Fruit fly (Drosophila melanogaster) whole organism, embryonic: ENCODE results near the gene Ndfip.
A peak's percentile ranks its signal among the peaks of the same experiment; 100 is the strongest.

Experiments
- Blimp-1 ChIP-seq: fragments of 200-800 bp; sonication (Bioruptor generic); optimal IDR thresholded peaks from 3 replicates; lab custom pipeline; 2018; ENCODE audit warnings: missing biosample characterization, missing genetic modification characterization, mild to moderate bottlenecking, moderate library complexity, missing genetic modification reagents
- CG10366 ChIP-seq: fragments of 200-800 bp; sonication (Bioruptor generic); IDR thresholded peaks from 2 replicates; pipeline ENCODE4 v1.3.6; 2022; ENCODE audit warnings: missing biosample characterization, missing genetic modification characterization
- CG10959 ChIP-seq: fragments of 200-800 bp; sonication (Bioruptor generic); IDR thresholded peaks from 2 replicates; pipeline ENCODE4 v1.3.6; 2022; ENCODE audit warnings: missing biosample characterization, missing genetic modification characterization
- CG11093 ChIP-seq: fragments of 200-800 bp; sonication (Bioruptor generic); IDR thresholded peaks from 3 replicates; pipeline ENCODE4 v1.3.6; 2022; ENCODE audit warnings: missing biosample characterization, missing genetic modification characterization
- CG11504 ChIP-seq: fragments of 200-800 bp; sonication (Bioruptor generic); optimal IDR thresholded peaks from 3 replicates; lab custom pipeline; 2019; ENCODE audit warnings: missing biosample characterization, mild to moderate bottlenecking, missing genetic modification characterization, moderate library complexity
- CG12659 ChIP-seq: fragments of 200-800 bp; sonication (Bioruptor generic); optimal IDR thresholded peaks from 3 replicates; lab custom pipeline; 2017; ENCODE audit warnings: mild to moderate bottlenecking, missing biosample characterization, missing genetic modification reagents, missing genetic modification characterization
- CG13894 ChIP-seq: fragments of 200-800 bp; sonication (Bioruptor generic); optimal IDR thresholded peaks from 3 replicates; lab custom pipeline; 2018; ENCODE audit warnings: missing biosample characterization, mild to moderate bottlenecking, missing genetic modification characterization, moderate library complexity
- CG14667 ChIP-seq: fragments of 200-800 bp; sonication (Bioruptor generic); IDR thresholded peaks from 2 replicates; pipeline ENCODE4 v1.3.6; 2022; ENCODE audit warnings: missing biosample characterization, missing genetic modification characterization
- CG17612 ChIP-seq: fragments of 200-800 bp; sonication (Bioruptor generic); IDR thresholded peaks from 2 replicates; pipeline ENCODE4 v1.3.6; 2022; ENCODE audit warnings: missing biosample characterization, missing genetic modification characterization
- CG18011 ChIP-seq: fragments of 200-800 bp; sonication (Bioruptor generic); optimal IDR thresholded peaks from 2 replicates; lab custom pipeline; 2017; ENCODE audit warnings: missing biosample characterization, missing genetic modification characterization, mild to moderate bottlenecking, moderate library complexity, missing genotype
- CG18764 ChIP-seq: fragments of 200-800 bp; sonication (Bioruptor generic); optimal IDR thresholded peaks from 3 replicates; lab custom pipeline; 2016; ENCODE audit warnings: missing biosample characterization, missing genetic modification characterization
- CG2116 ChIP-seq: fragments of 200-800 bp; sonication (Bioruptor generic); optimal IDR thresholded peaks from 3 replicates; lab custom pipeline; 2018; ENCODE audit warnings: missing biosample characterization, mild to moderate bottlenecking, missing genetic modification characterization
- CG2712 ChIP-seq: fragments of 200-800 bp; optimal IDR thresholded peaks from 3 replicates; lab custom pipeline; 2019; ENCODE audit warnings: missing biosample characterization, mild to moderate bottlenecking, missing genetic modification characterization, moderate library complexity
- CG30403 ChIP-seq: fragments of 200-800 bp; sonication (Bioruptor generic); optimal IDR thresholded peaks from 3 replicates; lab custom pipeline; 2016; ENCODE audit warnings: missing biosample characterization, missing genetic modification characterization
- CG34422 ChIP-seq: fragments of 200-800 bp; sonication (Bioruptor generic); IDR thresholded peaks from 3 replicates; pipeline ENCODE4 v1.3.6; 2022; ENCODE audit warnings: missing biosample characterization, missing genetic modification characterization
- CG4424 ChIP-seq: fragments of 200-800 bp; sonication (Bioruptor generic); optimal IDR thresholded peaks from 3 replicates; lab custom pipeline; 2016; ENCODE audit warnings: missing biosample characterization, missing genetic modification characterization
- CG4730 ChIP-seq: fragments of 200-800 bp; sonication (Bioruptor generic); IDR thresholded peaks from 2 replicates; pipeline ENCODE4 v1.3.6; 2022; ENCODE audit warnings: missing biosample characterization, missing genetic modification characterization
- CG6791 ChIP-seq: fragments of 200-800 bp; sonication (Bioruptor generic); IDR thresholded peaks from 3 replicates; pipeline ENCODE4 v1.3.6; 2022; ENCODE audit warnings: missing biosample characterization, missing genetic modification characterization; ENCODE audit not compliant: partially characterized antibody
- CG9437 ChIP-seq: fragments of 200-800 bp; sonication (Bioruptor generic); optimal IDR thresholded peaks from 2 replicates; lab custom pipeline; 2018; ENCODE audit warnings: missing biosample characterization, mild to moderate bottlenecking, missing genetic modification characterization
- CG9727 ChIP-seq: fragments of 200-800 bp; sonication (Bioruptor generic); optimal IDR thresholded peaks from 3 replicates; lab custom pipeline; 2017; ENCODE audit warnings: missing biosample characterization, mild to moderate bottlenecking, missing genetic modification characterization
- CHES-1-like ChIP-seq: fragments of 200-800 bp; sonication (Bioruptor generic); optimal IDR thresholded peaks from 2 replicates; lab custom pipeline; 2016; ENCODE audit warnings: missing biosample characterization, missing genetic modification characterization
- CrebB ChIP-seq: fragments of 200-800 bp; sonication (Bioruptor generic); optimal IDR thresholded peaks from 3 replicates; lab custom pipeline; 2018; ENCODE audit warnings: missing biosample characterization, mild to moderate bottlenecking, missing genetic modification characterization
- D19B ChIP-seq: fragments of 200-800 bp; sonication (Bioruptor generic); optimal IDR thresholded peaks from 2 replicates; lab custom pipeline; 2017; ENCODE audit warnings: missing biosample characterization, mild to moderate bottlenecking, missing genetic modification characterization
- Dll ChIP-seq: fragments of 200-800 bp; sonication (Bioruptor generic); IDR thresholded peaks from 4 replicates; pipeline ENCODE4 v1.3.6; 2022; ENCODE audit warnings: missing biosample characterization, missing genetic modification characterization; ENCODE audit not compliant: partially characterized antibody
- H15 ChIP-seq: fragments of 200-800 bp; sonication (Bioruptor generic); IDR thresholded peaks from 3 replicates; pipeline ENCODE4 v1.3.6; 2022; ENCODE audit warnings: missing biosample characterization, missing genetic modification characterization
- H2.0 ChIP-seq: fragments of 200-800 bp; sonication (Bioruptor generic); IDR thresholded peaks from 2 replicates; pipeline ENCODE4 v1.3.6; 2022; ENCODE audit warnings: missing biosample characterization, missing genetic modification characterization
- HHEX ChIP-seq: fragments of 200-800 bp; sonication (Bioruptor generic); optimal IDR thresholded peaks from 3 replicates; lab custom pipeline; 2017; ENCODE audit warnings: missing biosample characterization, mild to moderate bottlenecking, missing genetic modification characterization, missing genetic modification reagents
- HLHmδ ChIP-seq: fragments of 200-800 bp; sonication (Bioruptor generic); optimal IDR thresholded peaks from 2 replicates; lab custom pipeline; 2018; ENCODE audit warnings: missing biosample characterization, mild to moderate bottlenecking, missing genetic modification characterization, moderate library complexity
- HmgD ChIP-seq: fragments of 200-800 bp; sonication (Bioruptor generic); optimal IDR thresholded peaks from 3 replicates; lab custom pipeline; 2016; ENCODE audit warnings: missing biosample characterization, missing genetic modification characterization
- Hmr ChIP-seq: fragments of 200-800 bp; sonication (Bioruptor generic); optimal IDR thresholded peaks from 3 replicates; lab custom pipeline; 2017; ENCODE audit warnings: mild to moderate bottlenecking, missing biosample characterization, missing genetic modification reagents, missing genetic modification characterization
- Meics ChIP-seq: fragments of 200-800 bp; sonication (Bioruptor generic); optimal IDR thresholded peaks from 2 replicates; lab custom pipeline; 2017; ENCODE audit warnings: missing biosample characterization, mild to moderate bottlenecking, missing genetic modification characterization
- Mrtf ChIP-seq: fragments of 200-800 bp; sonication (Bioruptor generic); IDR thresholded peaks from 3 replicates; pipeline ENCODE4 v1.3.6; 2022; ENCODE audit warnings: missing biosample characterization, missing genetic modification characterization
- Oaz ChIP-seq: fragments of 200-800 bp; sonication (Bioruptor generic); IDR thresholded peaks from 2 replicates; pipeline ENCODE4 v1.3.6; 2022; ENCODE audit warnings: missing biosample characterization, missing genetic modification characterization
- Spps ChIP-seq: fragments of 200-800 bp; sonication (Bioruptor generic); optimal IDR thresholded peaks from 2 replicates; lab custom pipeline; 2018; ENCODE audit warnings: missing biosample characterization, mild to moderate bottlenecking, missing genetic modification characterization
- abd-A ChIP-seq: fragments of 200-800 bp; sonication (Bioruptor generic); optimal IDR thresholded peaks from 3 replicates; lab custom pipeline; 2019; ENCODE audit warnings: missing biosample characterization, mild to moderate bottlenecking, missing genetic modification characterization, moderate library complexity
- dm ChIP-seq: fragments of 200-800 bp; sonication (Bioruptor generic); optimal IDR thresholded peaks from 3 replicates; lab custom pipeline; 2016; ENCODE audit warnings: missing biosample characterization, missing genetic modification characterization
- fd64A ChIP-seq: fragments of 200-800 bp; sonication (Bioruptor generic); optimal IDR thresholded peaks from 3 replicates; lab custom pipeline; 2018; ENCODE audit warnings: missing biosample characterization, mild to moderate bottlenecking, missing genetic modification characterization
- h ChIP-seq: fragments of >200 bp; optimal IDR thresholded peaks from 2 replicates; lab custom pipeline; 2017
- kah ChIP-seq: fragments of 200-800 bp; sonication (Bioruptor generic); optimal IDR thresholded peaks from 2 replicates; lab custom pipeline; 2018; ENCODE audit warnings: missing biosample characterization, mild to moderate bottlenecking, missing genetic modification characterization
- kay ChIP-seq: fragments of 200-800 bp; sonication (Bioruptor generic); optimal IDR thresholded peaks from 2 replicates; lab custom pipeline; 2016; ENCODE audit warnings: missing biosample characterization, missing genetic modification characterization
- lbe ChIP-seq: fragments of 200-800 bp; sonication (Bioruptor generic); optimal IDR thresholded peaks from 2 replicates; lab custom pipeline; 2016; ENCODE audit warnings: missing biosample characterization, mild to moderate bottlenecking, missing genetic modification characterization
- mld ChIP-seq: fragments of 200-800 bp; sonication (Bioruptor generic); IDR thresholded peaks from 3 replicates; pipeline ENCODE4 v1.3.6; 2022; ENCODE audit warnings: missing biosample characterization, missing genetic modification characterization; ENCODE audit not compliant: partially characterized antibody
- pb ChIP-seq: fragments of 200-800 bp; sonication (Bioruptor generic); optimal IDR thresholded peaks from 3 replicates; lab custom pipeline; 2016; ENCODE audit warnings: missing biosample characterization, missing genetic modification characterization
- rib ChIP-seq: fragments of 200-800 bp; sonication (Bioruptor generic); IDR thresholded peaks from 2 replicates; pipeline ENCODE4 v1.3.6; 2022; ENCODE audit warnings: missing biosample characterization, missing genetic modification characterization
- salm ChIP-seq: fragments of 200-800 bp; sonication (Bioruptor generic); optimal IDR thresholded peaks from 2 replicates; lab custom pipeline; 2018; ENCODE audit warnings: missing biosample characterization, mild to moderate bottlenecking, missing genetic modification characterization
- sna ChIP-seq: fragments of 200-800 bp; sonication (Bioruptor generic); IDR thresholded peaks from 2 replicates; pipeline ENCODE4 v1.3.6; 2022; ENCODE audit warnings: missing biosample characterization, missing genetic modification characterization; ENCODE audit not compliant: partially characterized antibody
- ssp ChIP-seq: fragments of 200-800 bp; sonication (Bioruptor generic); IDR thresholded peaks from 2 replicates; pipeline ENCODE4 v1.3.6; 2022; ENCODE audit warnings: missing biosample characterization, missing genetic modification characterization
- stc ChIP-seq: fragments of 200-800 bp; sonication (Bioruptor generic); IDR thresholded peaks from 2 replicates; pipeline ENCODE4 v1.3.6; 2022; ENCODE audit warnings: missing biosample characterization, missing genetic modification characterization
- zfh1 ChIP-seq: fragments of 200-800 bp; sonication (Bioruptor generic); IDR thresholded peaks from 3 replicates; pipeline ENCODE4 v1.3.6; 2022; ENCODE audit warnings: missing biosample characterization, missing genetic modification characterization

Gene Ndfip

dm6 chr3L:17613292-17613734 lies 40.8 kb downstream of the Ndfip start (continued):
- TF ChIP-seq stc (GFP tag; lab: Robert Waterston, UW) (0 out of 2 replicates have a peak, but pooled peaks have one; percentile 4), CG11504 (tag; lab: Kevin White, UChicago) (peak; percentile 39), Hmr (peak; percentile 18), Meics (GFP tag; lab: Kevin White, UChicago) (peak; percentile 36)

DNA sequence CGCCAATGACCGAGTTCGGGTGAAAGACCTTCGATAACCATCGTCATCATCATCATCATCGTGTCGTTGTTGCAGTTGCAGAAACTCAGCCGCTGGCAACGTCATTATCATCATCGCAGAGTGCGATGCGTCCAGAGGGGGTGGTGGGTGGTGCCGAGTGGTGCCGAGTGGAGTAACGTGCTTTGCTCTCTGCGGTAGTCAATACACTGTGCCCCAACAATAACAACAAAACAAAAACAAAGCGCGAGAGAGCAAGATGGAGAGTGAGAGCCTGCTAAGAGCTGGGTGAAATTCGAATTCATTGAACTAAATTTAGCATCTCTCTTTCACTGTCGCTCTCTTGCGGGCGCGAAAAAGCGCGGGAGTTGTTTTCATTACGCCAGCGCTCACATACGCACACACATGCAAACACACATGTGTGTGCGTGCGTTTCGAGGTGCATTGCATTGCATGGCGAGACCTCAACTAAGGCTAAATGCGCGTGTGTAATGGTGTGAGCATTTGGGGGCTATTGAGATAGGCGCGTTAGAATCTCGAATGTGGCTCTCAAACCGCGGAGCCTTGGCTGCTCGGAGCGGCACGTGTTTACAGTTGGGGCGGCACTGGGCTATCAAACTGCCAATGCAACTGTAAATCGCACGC lies 42.1 kb downstream of the Ndfip start:
- TF ChIP-seq CG17612: no peak
- no peak for TF ChIP-seq kay (GFP tag; lab: Kevin White, UChicago)
- no peak for TF ChIP-seq fd64A
- TF ChIP-seq pb (GFP tag; lab: Kevin White, UChicago): no peak
- no peak for TF ChIP-seq CG9437 (GFP tag; lab: Kevin White, UChicago)
- no peak for TF ChIP-seq Blimp-1 (GFP tag; lab: Kevin White, UChicago)
- TF ChIP-seq CG34422 (GFP tag; lab: Robert Waterston, UW): 0 out of 3 replicates have a peak, but pooled peaks have one; percentile 42
- TF ChIP-seq h (lab: Kevin White, UChicago): no peak
- TF ChIP-seq CG14667 (GFP tag; lab: Robert Waterston, UW): no peak
- TF ChIP-seq CG2712 (tag; lab: Kevin White, UChicago): peak; percentile 10
- peak; percentile 64; the same call in 2 of the 3 replicates for TF ChIP-seq CG6791 (GFP tag; lab: Robert Waterston, UW)
- TF ChIP-seq kah (GFP tag; lab: Kevin White, UChicago): no peak
- TF ChIP-seq HmgD (GFP tag; lab: Kevin White, UChicago): no peak
- no peak for TF ChIP-seq CG9727 (GFP tag; lab: Kevin White, UChicago)
- TF ChIP-seq CG10366 (GFP tag; lab: Robert Waterston, UW): no peak
- no peak for TF ChIP-seq ssp (GFP tag; lab: Robert Waterston, UW)
- no peak for TF ChIP-seq mld (GFP tag; lab: Robert Waterston, UW)
- no peak for TF ChIP-seq salm
- no peak for TF ChIP-seq CG4424
- TF ChIP-seq CG13894 (tag; lab: Kevin White, UChicago): no peak
- TF ChIP-seq zfh1 (GFP tag; lab: Robert Waterston, UW): no peak
- no peak for TF ChIP-seq CHES-1-like
- peak; percentile 42 for TF ChIP-seq HLHmδ (GFP tag; lab: Kevin White, UChicago)
- TF ChIP-seq dm: peak; percentile 89
- TF ChIP-seq D19B: no peak
- TF ChIP-seq Spps (tag; lab: Kevin White, UChicago): no peak
- no peak for TF ChIP-seq CG2116
- no peak for TF ChIP-seq HHEX
- no peak for TF ChIP-seq CrebB (tag; lab: Kevin White, UChicago)
- TF ChIP-seq CG11093 (GFP tag; lab: Robert Waterston, UW): no peak
- no peak for TF ChIP-seq CG10959 (GFP tag; lab: Robert Waterston, UW)
- TF ChIP-seq Hmr: no peak
- TF ChIP-seq Dll (GFP tag; lab: Robert Waterston, UW): 0 out of 4 replicates have a peak, but pooled peaks have one; percentile 30
- TF ChIP-seq H15 (GFP tag; lab: Robert Waterston, UW): no peak
- no peak for TF ChIP-seq CG12659 (GFP tag; lab: Kevin White, UChicago)
- TF ChIP-seq lbe (GFP tag; lab: Kevin White, UChicago): peak; percentile 28
- no peak for TF ChIP-seq abd-A (tag; lab: Kevin White, UChicago)
- no peak for TF ChIP-seq CG30403
- TF ChIP-seq Mrtf (GFP tag; lab: Robert Waterston, UW): no peak
- TF ChIP-seq H2.0 (GFP tag; lab: Robert Waterston, UW): no peak
- no peak for TF ChIP-seq CG18764
- TF ChIP-seq CG4730 (GFP tag; lab: Robert Waterston, UW): no peak
- peak; percentile 71 for TF ChIP-seq rib (GFP tag; lab: Robert Waterston, UW)
- TF ChIP-seq Oaz: no peak
- TF ChIP-seq sna (GFP tag; lab: Robert Waterston, UW): no peak
- no peak for TF ChIP-seq CG18011 (GFP tag; lab: Kevin White, UChicago)
